Worm (Caenorhabditis elegans) whole organism, mixed stage, embryonic: ENCODE data around the gene H02F09.3.
A peak's percentile ranks its signal among the peaks of the same experiment; 100 is the strongest.

ENCODE experiments used
- M03D4.4 ChIP-seq: sonication (generic microtip); optimal IDR thresholded peaks from 2 replicates; lab custom pipeline; 2017; ENCODE audit warnings: mild to moderate bottlenecking, missing genetic modification characterization, missing compliant biosample characterization
- bed-3 ChIP-seq: fragments of 200-800 bp; sonication (Bioruptor generic); optimal IDR thresholded peaks from 3 replicates; lab custom pipeline; 2018; ENCODE audit warnings: mild to moderate bottlenecking, missing genetic modification characterization, moderate library complexity, missing compliant biosample characterization
- blmp-1 ChIP-seq: fragments of 150-350 bp; optimal IDR thresholded peaks from 2 replicates; lab custom pipeline; 2014; ENCODE audit warnings: missing biosample characterization, missing genetic modification characterization
- ceh-39 ChIP-seq: fragments of 150-350 bp; optimal IDR thresholded peaks from 2 replicates; lab custom pipeline; 2014; ENCODE audit warnings: missing biosample characterization, missing genetic modification characterization
- ceh-43 ChIP-seq: fragments of 200-800 bp; sonication (Bioruptor generic); optimal IDR thresholded peaks from 2 replicates; lab custom pipeline; 2018; ENCODE audit warnings: mild to moderate bottlenecking, missing genetic modification characterization, moderate library complexity, missing compliant biosample characterization
- ceh-83 ChIP-seq: fragments of 200-800 bp; sonication (Bioruptor generic); optimal IDR thresholded peaks from 2 replicates; lab custom pipeline; 2018; ENCODE audit warnings: mild to moderate bottlenecking, missing genetic modification characterization, missing compliant biosample characterization
- ces-1 ChIP-seq: fragments of 150-350 bp; optimal IDR thresholded peaks from 2 replicates; lab custom pipeline; 2014; ENCODE audit warnings: missing biosample characterization, missing genetic modification reagents, missing genetic modification characterization
- cnd-1 ChIP-seq: fragments of 200-800 bp; sonication (Bioruptor generic); optimal IDR thresholded peaks from 2 replicates; lab custom pipeline; 2018; ENCODE audit warnings: mild to moderate bottlenecking, missing genetic modification characterization, missing compliant biosample characterization
- drap-1 ChIP-seq: fragments of 200-800 bp; sonication (Bioruptor generic); optimal IDR thresholded peaks from 3 replicates; lab custom pipeline; 2018; ENCODE audit warnings: mild to moderate bottlenecking, missing genetic modification characterization, missing compliant biosample characterization
- elt-1 ChIP-seq: sonication (generic microtip); optimal IDR thresholded peaks from 2 replicates; lab custom pipeline; 2017; ENCODE audit warnings: missing genetic modification characterization, mild to moderate bottlenecking, missing compliant biosample characterization, antibody characterized with exemption, moderate library complexity, borderline replicate concordance; ENCODE audit not compliant: insufficient read depth
- elt-3 ChIP-seq: fragments of 150-350 bp; optimal IDR thresholded peaks from 2 replicates; lab custom pipeline; 2014; ENCODE audit warnings: missing biosample characterization, missing genetic modification characterization
- flh-1 ChIP-seq: fragments of 200-800 bp; sonication (Bioruptor generic); optimal IDR thresholded peaks from 2 replicates; lab custom pipeline; 2018; ENCODE audit warnings: mild to moderate bottlenecking, missing genetic modification characterization, moderate library complexity, missing compliant biosample characterization
- ham-2 ChIP-seq: fragments of 200-800 bp; sonication (Bioruptor generic); optimal IDR thresholded peaks from 2 replicates; lab custom pipeline; 2018; ENCODE audit warnings: mild to moderate bottlenecking, missing genetic modification characterization, missing compliant biosample characterization
- hlh-1 ChIP-seq: fragments of 150-350 bp; optimal IDR thresholded peaks from 2 replicates; lab custom pipeline; 2014; ENCODE audit warnings: missing biosample characterization, missing genetic modification reagents, missing genetic modification characterization
- lin-13 ChIP-seq: fragments of 150-350 bp; optimal IDR thresholded peaks from 2 replicates; lab custom pipeline; 2014; ENCODE audit warnings: missing biosample characterization, missing genetic modification characterization
- lin-32 ChIP-seq: fragments of 200-800 bp; sonication (Bioruptor generic); optimal IDR thresholded peaks from 2 replicates; lab custom pipeline; 2018; ENCODE audit warnings: mild to moderate bottlenecking, missing genetic modification characterization, missing compliant biosample characterization
- lsy-2 ChIP-seq: fragments of 150-350 bp; optimal IDR thresholded peaks from 2 replicates; lab custom pipeline; 2014; ENCODE audit warnings: missing biosample characterization, missing genetic modification characterization
- mab-5 ChIP-seq: fragments of 150-350 bp; optimal IDR thresholded peaks from 2 replicates; lab custom pipeline; 2014; ENCODE audit warnings: missing biosample characterization, missing genetic modification characterization
- mep-1 ChIP-seq: fragments of 150-350 bp; optimal IDR thresholded peaks from 2 replicates; lab custom pipeline; 2017; ENCODE audit warnings: missing biosample characterization, missing genetic modification reagents, missing genetic modification characterization, inconsistent platforms
- mls-2 ChIP-seq: sonication (generic microtip); optimal IDR thresholded peaks from 2 replicates; lab custom pipeline; 2016; ENCODE audit warnings: mild to moderate bottlenecking, missing genetic modification characterization, moderate library complexity, missing compliant biosample characterization
- nhr-12 ChIP-seq: fragments of 150-350 bp; optimal IDR thresholded peaks from 2 replicates; lab custom pipeline; 2014; ENCODE audit warnings: missing biosample characterization, missing genetic modification characterization
- nhr-2 ChIP-seq: fragments of 150-350 bp; optimal IDR thresholded peaks from 2 replicates; lab custom pipeline; 2014; ENCODE audit warnings: missing biosample characterization, missing genetic modification characterization
- nhr-237 ChIP-seq: fragments of 150-350 bp; optimal IDR thresholded peaks from 2 replicates; lab custom pipeline; 2014; ENCODE audit warnings: missing biosample characterization, missing genetic modification characterization
- nhr-28 ChIP-seq: fragments of 150-350 bp; optimal IDR thresholded peaks from 2 replicates; lab custom pipeline; 2014; ENCODE audit warnings: missing biosample characterization, missing genetic modification characterization
- nhr-76 ChIP-seq: sonication (generic microtip); optimal IDR thresholded peaks from 2 replicates; lab custom pipeline; 2017; ENCODE audit warnings: missing biosample characterization, missing genetic modification characterization
- pha-4 ChIP-seq: fragments of 150-350 bp; optimal IDR thresholded peaks from 2 replicates; lab custom pipeline; 2018; ENCODE audit warnings: missing biosample characterization, missing genetic modification reagents, missing genetic modification characterization
- sem-2 ChIP-seq: fragments of 200-800 bp; sonication (Bioruptor generic); optimal IDR thresholded peaks from 2 replicates; lab custom pipeline; 2018; ENCODE audit warnings: mild to moderate bottlenecking, missing genetic modification characterization, missing compliant biosample characterization
- snpc-4 ChIP-seq: fragments of 150-350 bp; optimal IDR thresholded peaks from 2 replicates; lab custom pipeline; 2014; ENCODE audit warnings: missing biosample characterization, missing genetic modification characterization
- sptf-1 ChIP-seq: sonication (generic microtip); optimal IDR thresholded peaks from 2 replicates; lab custom pipeline; 2017; ENCODE audit warnings: mild to moderate bottlenecking, missing genetic modification characterization, moderate library complexity, missing compliant biosample characterization
- tbx-8 ChIP-seq: fragments of 200-800 bp; sonication (Bioruptor generic); optimal IDR thresholded peaks from 2 replicates; lab custom pipeline; 2018; ENCODE audit warnings: mild to moderate bottlenecking, missing genetic modification characterization, moderate library complexity, missing compliant biosample characterization
- unc-120 ChIP-seq: sonication (generic microtip); optimal IDR thresholded peaks from 2 replicates; lab custom pipeline; 2017; ENCODE audit warnings: missing genetic modification characterization, missing compliant biosample characterization; ENCODE audit not compliant: poor library complexity, severe bottlenecking
- unc-39 ChIP-seq: fragments of 150-350 bp; optimal IDR thresholded peaks from 2 replicates; lab custom pipeline; 2014; ENCODE audit warnings: missing biosample characterization, missing genetic modification characterization
- unc-62 ChIP-seq: fragments of 150-350 bp; optimal IDR thresholded peaks from 2 replicates; lab custom pipeline; 2014; ENCODE audit warnings: missing biosample characterization, missing genetic modification reagents, missing genetic modification characterization
- zip-8 ChIP-seq: fragments of 150-350 bp; optimal IDR thresholded peaks from 2 replicates; lab custom pipeline; 2014; ENCODE audit warnings: missing biosample characterization, missing genetic modification characterization
- ztf-11 ChIP-seq: fragments of 150-350 bp; optimal IDR thresholded peaks from 2 replicates; lab custom pipeline; 2014; ENCODE audit warnings: missing biosample characterization, missing genetic modification characterization

H02F09.3 gene

ce11 chrX:1556917-1557316 lies 11.6 kb upstream of the H02F09.3 start:
- TF ChIP-seq ceh-39 (tag; lab: Kevin White, UChicago) = no peak
- TF ChIP-seq bed-3 = no peak
- TF ChIP-seq ceh-43 = no peak
- TF ChIP-seq tbx-8 = no peak
- TF ChIP-seq drap-1 (GFP tag; lab: Kevin White, UChicago) = no peak
- TF ChIP-seq ceh-83 = no peak
- no peak for TF ChIP-seq nhr-12 (tag; lab: Kevin White, UChicago)
- no peak for TF ChIP-seq unc-39 (tag; lab: Kevin White, UChicago)
- no peak for TF ChIP-seq mep-1 (tag; lab: Kevin White, UChicago)
- no peak for TF ChIP-seq blmp-1 (tag; lab: Kevin White, UChicago)
- TF ChIP-seq ces-1 (GFP tag; lab: Kevin White, UChicago) = no peak

- TF ChIP-seq lin-13 (tag; lab: Kevin White, UChicago) (no peak), nhr-237 (no peak), ceh-39 (tag; lab: Kevin White, UChicago) (no peak), tbx-8 (no peak), mep-1 (tag; lab: Kevin White, UChicago) (no peak), nhr-28 (no peak), blmp-1 (tag; lab: Kevin White, UChicago) (no peak), nhr-2 (tag; lab: Kevin White, UChicago) (no peak), sem-2 (GFP tag; lab: Kevin White, UChicago) (no peak), ham-2 (GFP tag; lab: Kevin White, UChicago) (no peak), flh-1 (GFP tag; lab: Kevin White, UChicago) (no peak), bed-3 (no peak), unc-120 (tag; lab: Kevin White, UChicago) (no peak)
Measured at ce11 chrX:1571949-1572348, 3.5 kb downstream of the H02F09.3 start, which contains the start of gene H02F09.2. Gene H02F09.2 (plus strand): TSS chrX:1572249.

- TF ChIP-seq ces-1 (GFP tag; lab: Kevin White, UChicago) = no peak
- TF ChIP-seq elt-3 = no peak
- no peak for TF ChIP-seq ham-2 (GFP tag; lab: Kevin White, UChicago)
- TF ChIP-seq nhr-28 = no peak
- no peak for TF ChIP-seq blmp-1 (tag; lab: Kevin White, UChicago)
- no peak for TF ChIP-seq zip-8 (tag; lab: Kevin White, UChicago)
- no peak for TF ChIP-seq bed-3
- TF ChIP-seq drap-1 (GFP tag; lab: Kevin White, UChicago) = no peak
- TF ChIP-seq, all 35 proteins: peak for 0
Measured at ce11 chrX:1576337-1576736, 7.9 kb downstream of the H02F09.3 start, which contains the start of gene wrt-9. Gene wrt-9 (plus strand): TSS chrX:1576637.

- TF ChIP-seq lsy-2 (no peak), unc-62 (no peak), mab-5 (tag; lab: Kevin White, UChicago) (no peak), ceh-83 (no peak), ceh-43 (peak; percentile 19), nhr-12 (tag; lab: Kevin White, UChicago) (no peak), unc-39 (tag; lab: Kevin White, UChicago) (no peak), elt-1 (no peak), cnd-1 (tag; lab: Kevin White, UChicago) (no peak), drap-1 (GFP tag; lab: Kevin White, UChicago) (no peak), ztf-11 (no peak), nhr-2 (tag; lab: Kevin White, UChicago) (no peak), snpc-4 (tag; lab: Kevin White, UChicago) (no peak), lin-13 (tag; lab: Kevin White, UChicago) (no peak), sem-2 (GFP tag; lab: Kevin White, UChicago) (no peak), nhr-28 (no peak), elt-3 (no peak), ham-2 (GFP tag; lab: Kevin White, UChicago) (peak; percentile 77), lin-32 (GFP tag; lab: Kevin White, UChicago) (no peak), hlh-1 (tag; lab: Kevin White, UChicago) (peak; percentile 33), flh-1 (GFP tag; lab: Kevin White, UChicago) (no peak), unc-120 (tag; lab: Kevin White, UChicago) (peak; percentile 47), sptf-1 (tag; lab: Kevin White, UChicago) (peak; percentile 54), blmp-1 (tag; lab: Kevin White, UChicago) (peak; percentile 72), nhr-237 (no peak), ceh-39 (tag; lab: Kevin White, UChicago) (no peak), ces-1 (GFP tag; lab: Kevin White, UChicago) (no peak), bed-3 (no peak), pha-4 (tag; lab: Kevin White, UChicago) (no peak), M03D4.4 (tag; lab: Kevin White, UChicago) (peak; percentile 15), mls-2 (tag; lab: Kevin White, UChicago) (peak; percentile 39), mep-1 (tag; lab: Kevin White, UChicago) (no peak), nhr-76 (tag; lab: Kevin White, UChicago) (no peak), tbx-8 (no peak), zip-8 (tag; lab: Kevin White, UChicago) (no peak)
- TF ChIP-seq, all 35 proteins: peak for 8
Measured at ce11 chrX:1578682-1579081, 10.2 kb downstream of the H02F09.3 start.
